Fruit fly (Drosophila melanogaster) whole organism, embryonic: ENCODE data around the gene polo.
A peak's percentile ranks its signal among the peaks of the same experiment; 100 is the strongest.

Experiments used
- Blimp-1 ChIP-seq: fragments of 200-800 bp; sonication (Bioruptor generic); optimal IDR thresholded peaks from 3 replicates; lab custom pipeline; 2018; ENCODE audit warnings: missing biosample characterization, missing genetic modification characterization, mild to moderate bottlenecking, moderate library complexity, missing genetic modification reagents
- CG10462 ChIP-seq: fragments of 200-800 bp; sonication (Bioruptor generic); optimal IDR thresholded peaks from 2 replicates; lab custom pipeline; 2016; ENCODE audit warnings: missing biosample characterization, missing genetic modification characterization
- CG11247 ChIP-seq: fragments of 200-800 bp; sonication (Bioruptor generic); IDR thresholded peaks from 2 replicates; pipeline ENCODE4 v1.3.6; 2022; ENCODE audit warnings: missing biosample characterization, missing genetic modification characterization
- CG11695 ChIP-seq: fragments of 200-800 bp; sonication (Bioruptor generic); IDR thresholded peaks from 3 replicates; pipeline ENCODE4 v1.3.6; 2022; ENCODE audit warnings: missing biosample characterization, missing genetic modification characterization
- CG12071 ChIP-seq: fragments of 200-800 bp; sonication (Bioruptor generic); optimal IDR thresholded peaks from 3 replicates; lab custom pipeline; 2018; ENCODE audit warnings: missing biosample characterization, mild to moderate bottlenecking, missing genetic modification characterization
- CG12155 ChIP-seq: fragments of 200-800 bp; sonication (Bioruptor generic); optimal IDR thresholded peaks from 3 replicates; lab custom pipeline; 2016; ENCODE audit warnings: missing biosample characterization, missing genetic modification characterization
- CG12942 ChIP-seq: fragments of 200-800 bp; sonication (Bioruptor generic); optimal IDR thresholded peaks from 3 replicates; lab custom pipeline; 2016; ENCODE audit warnings: missing biosample characterization, missing genetic modification characterization
- CG13123 ChIP-seq: fragments of 200-800 bp; sonication (Bioruptor generic); optimal IDR thresholded peaks from 2 replicates; lab custom pipeline; 2016; ENCODE audit warnings: missing biosample characterization, missing genetic modification characterization
- CG1602 ChIP-seq: fragments of 200-800 bp; sonication (Bioruptor generic); optimal IDR thresholded peaks from 3 replicates; lab custom pipeline; 2016; ENCODE audit warnings: missing biosample characterization, missing genetic modification characterization
- CG16779 ChIP-seq: fragments of 200-800 bp; sonication (Bioruptor generic); IDR thresholded peaks from 2 replicates; pipeline ENCODE4 v1.3.6; 2022; ENCODE audit warnings: missing biosample characterization, missing genetic modification characterization
- CG1792 ChIP-seq: fragments of 200-800 bp; sonication (Bioruptor generic); optimal IDR thresholded peaks from 2 replicates; lab custom pipeline; 2016; ENCODE audit warnings: missing biosample characterization, missing genetic modification characterization
- CG31224 ChIP-seq: fragments of 200-800 bp; sonication (Bioruptor generic); IDR thresholded peaks from 2 replicates; pipeline ENCODE4 v1.3.6; 2022; ENCODE audit warnings: missing biosample characterization, missing genetic modification characterization
- CG34224 ChIP-seq: fragments of 200-800 bp; sonication (Bioruptor generic); IDR thresholded peaks from 3 replicates; pipeline ENCODE4 v1.3.6; 2022; ENCODE audit warnings: missing biosample characterization, missing genetic modification characterization; ENCODE audit not compliant: partially characterized antibody
- CG4730 ChIP-seq: fragments of 200-800 bp; sonication (Bioruptor generic); IDR thresholded peaks from 2 replicates; pipeline ENCODE4 v1.3.6; 2022; ENCODE audit warnings: missing biosample characterization, missing genetic modification characterization
- CG5953 ChIP-seq: fragments of 200-800 bp; sonication (Bioruptor generic); IDR thresholded peaks from 2 replicates; pipeline ENCODE4 v1.3.6; 2022; ENCODE audit warnings: missing biosample characterization, missing genetic modification characterization
- CG6272 ChIP-seq: fragments of 200-800 bp; sonication (Bioruptor generic); IDR thresholded peaks from 2 replicates; pipeline ENCODE4 v1.3.6; 2022; ENCODE audit warnings: missing biosample characterization, missing genetic modification characterization
- CG6689 ChIP-seq: fragments of 200-800 bp; sonication (Bioruptor generic); IDR thresholded peaks from 2 replicates; pipeline ENCODE4 v1.3.6; 2022; ENCODE audit warnings: missing biosample characterization, missing genetic modification characterization
- CG7928 ChIP-seq: fragments of 200-800 bp; sonication (Bioruptor generic); optimal IDR thresholded peaks from 2 replicates; lab custom pipeline; 2017; ENCODE audit warnings: missing biosample characterization, mild to moderate bottlenecking, missing genetic modification characterization
- CG7987 ChIP-seq: fragments of 200-800 bp; sonication (Bioruptor generic); optimal IDR thresholded peaks from 2 replicates; lab custom pipeline; 2018; ENCODE audit warnings: missing biosample characterization, mild to moderate bottlenecking, missing genetic modification characterization, moderate library complexity
- ERR ChIP-seq: fragments of 200-800 bp; sonication (Bioruptor generic); optimal IDR thresholded peaks from 2 replicates; lab custom pipeline; 2016; ENCODE audit warnings: missing biosample characterization, missing genetic modification characterization
- Elba2 ChIP-seq: fragments of 200-800 bp; sonication (Bioruptor generic); optimal IDR thresholded peaks from 3 replicates; lab custom pipeline; 2016; ENCODE audit warnings: missing biosample characterization, missing genetic modification characterization
- Hr3 ChIP-seq: fragments of 200-800 bp; sonication (Bioruptor generic); optimal IDR thresholded peaks from 3 replicates; lab custom pipeline; 2016; ENCODE audit warnings: missing biosample characterization, missing genetic modification characterization
- NFAT ChIP-seq: fragments of 200-800 bp; sonication (Bioruptor generic); IDR thresholded peaks from 2 replicates; pipeline ENCODE4 v1.3.6; 2022; ENCODE audit warnings: missing biosample characterization, missing genetic modification characterization
- Oli ChIP-seq: fragments of 200-800 bp; sonication (Bioruptor generic); optimal IDR thresholded peaks from 2 replicates; lab custom pipeline; 2018; ENCODE audit warnings: missing biosample characterization, mild to moderate bottlenecking, missing genetic modification characterization, moderate library complexity
- Opbp ChIP-seq: fragments of 200-800 bp; sonication (Bioruptor generic); IDR thresholded peaks from 3 replicates; pipeline ENCODE4 v1.3.6; 2022; ENCODE audit warnings: missing biosample characterization, missing genetic modification characterization; ENCODE audit not compliant: partially characterized antibody
- Optix ChIP-seq: fragments of 200-800 bp; sonication (Bioruptor generic); IDR thresholded peaks from 3 replicates; pipeline ENCODE4 v1.3.6; 2022; ENCODE audit warnings: missing biosample characterization, missing genetic modification characterization
- Poxn ChIP-seq: fragments of 200-800 bp; sonication (Bioruptor generic); IDR thresholded peaks from 2 replicates; pipeline ENCODE4 v1.3.6; 2022; ENCODE audit warnings: missing biosample characterization, missing genetic modification characterization
- Rfx ChIP-seq: fragments of 200-800 bp; sonication (Bioruptor generic); IDR thresholded peaks from 2 replicates; pipeline ENCODE4 v1.3.6; 2022; ENCODE audit warnings: missing biosample characterization, missing genetic modification characterization
- Six4 ChIP-seq: fragments of 200-800 bp; sonication (Bioruptor generic); optimal IDR thresholded peaks from 2 replicates; lab custom pipeline; 2016; ENCODE audit warnings: missing biosample characterization, missing genetic modification characterization
- Sox100B ChIP-seq: fragments of 200-800 bp; sonication (Bioruptor generic); optimal IDR thresholded peaks from 3 replicates; lab custom pipeline; 2018; ENCODE audit warnings: missing biosample characterization, mild to moderate bottlenecking, missing genetic modification characterization
- Sry-β ChIP-seq: fragments of 200-800 bp; sonication (Bioruptor generic); optimal IDR thresholded peaks from 2 replicates; lab custom pipeline; 2018; ENCODE audit warnings: missing biosample characterization, mild to moderate bottlenecking, missing genetic modification characterization, moderate library complexity
- Sry-δ ChIP-seq: fragments of 200-800 bp; sonication (Bioruptor generic); optimal IDR thresholded peaks from 2 replicates; lab custom pipeline; 2016; ENCODE audit warnings: missing biosample characterization, missing genetic modification characterization
- TFAM ChIP-seq: fragments of 200-800 bp; sonication (Bioruptor generic); optimal IDR thresholded peaks from 2 replicates; lab custom pipeline; 2017; ENCODE audit warnings: missing biosample characterization, missing genetic modification characterization, inconsistent platforms
- Usf ChIP-seq: fragments of 200-800 bp; sonication (Bioruptor generic); optimal IDR thresholded peaks from 2 replicates; lab custom pipeline; 2017; ENCODE audit warnings: missing genotype, missing biosample characterization, missing genetic modification characterization
- Xrp1 ChIP-seq: fragments of 200-800 bp; sonication (Bioruptor generic); IDR thresholded peaks from 2 replicates; pipeline ENCODE4 v1.3.6; 2022; ENCODE audit warnings: missing biosample characterization, missing genetic modification characterization
- disco-r ChIP-seq: fragments of 200-800 bp; sonication (Bioruptor generic); optimal IDR thresholded peaks from 2 replicates; lab custom pipeline; 2016; ENCODE audit warnings: missing biosample characterization, missing genetic modification characterization
- gcm ChIP-seq: fragments of 200-800 bp; sonication (Bioruptor generic); optimal IDR thresholded peaks from 2 replicates; lab custom pipeline; 2019; ENCODE audit warnings: missing biosample characterization, mild to moderate bottlenecking, missing genetic modification characterization, moderate library complexity
- gsb ChIP-seq: fragments of 200-800 bp; sonication (Bioruptor generic); IDR thresholded peaks from 2 replicates; pipeline ENCODE4 v1.3.6; 2022; ENCODE audit warnings: missing biosample characterization, missing genetic modification characterization
- h ChIP-seq: fragments of >200 bp; optimal IDR thresholded peaks from 2 replicates; lab custom pipeline; 2017
- lbe ChIP-seq: fragments of 200-800 bp; sonication (Bioruptor generic); optimal IDR thresholded peaks from 2 replicates; lab custom pipeline; 2016; ENCODE audit warnings: missing biosample characterization, mild to moderate bottlenecking, missing genetic modification characterization
- org-1 ChIP-seq: fragments of 200-800 bp; sonication (Bioruptor generic); optimal IDR thresholded peaks from 2 replicates; lab custom pipeline; 2017; ENCODE audit warnings: missing biosample characterization, missing genetic modification characterization
- p53 ChIP-seq: fragments of 200-800 bp; sonication (Bioruptor generic); optimal IDR thresholded peaks from 2 replicates; lab custom pipeline; 2016; ENCODE audit warnings: missing biosample characterization, missing genetic modification characterization
- pan ChIP-seq, 4 experiments: fragments of >200 bp in 3 of 4; fragments of 200-800 bp in 1 of 4; sonication (Bioruptor generic) in 1 of 4; optimal IDR thresholded peaks in 3 of 4; IDR thresholded peaks in 1 of 4; 2 replicates each; pipeline versions ENCODE4 v1.3.6 to Lab custom; 2017 to 2022; ENCODE audit warnings: missing biosample characterization in 2 of 4, missing genetic modification characterization in 2 of 4, mixed read lengths in 1 of 4
- pros ChIP-seq: fragments of 200-800 bp; sonication (Bioruptor generic); optimal IDR thresholded peaks from 3 replicates; lab custom pipeline; 2019; ENCODE audit warnings: missing biosample characterization, mild to moderate bottlenecking, missing genetic modification characterization, moderate library complexity
- sc ChIP-seq, 3 experiments: fragments of >200 bp in 2 of 3; fragments of 200-800 bp in 1 of 3; sonication (Bioruptor generic) in 1 of 3; optimal IDR thresholded peaks; 2 replicates in 2 of 3; 3 replicates in 1 of 3; lab custom pipeline; 2017; ENCODE audit warnings: mild to moderate bottlenecking in 1 of 3, missing biosample characterization in 1 of 3, missing genetic modification characterization in 1 of 3, missing genetic modification reagents in 1 of 3
- slbo ChIP-seq: fragments of 200-800 bp; sonication (Bioruptor generic); IDR thresholded peaks from 2 replicates; pipeline ENCODE4 v1.3.6; 2022; ENCODE audit warnings: missing biosample characterization, missing genetic modification characterization
- sug ChIP-seq: fragments of 200-800 bp; optimal IDR thresholded peaks from 2 replicates; lab custom pipeline; 2019; ENCODE audit warnings: missing biosample characterization, mild to moderate bottlenecking, missing genetic modification characterization, moderate library complexity
- tio ChIP-seq: fragments of 200-800 bp; sonication (Bioruptor generic); optimal IDR thresholded peaks from 2 replicates; lab custom pipeline; 2017; ENCODE audit warnings: missing biosample characterization, missing genetic modification characterization, inconsistent platforms
- trh ChIP-seq: fragments of 200-800 bp; sonication (Bioruptor generic); optimal IDR thresholded peaks from 2 replicates; lab custom pipeline; 2016; ENCODE audit warnings: missing biosample characterization, missing genetic modification characterization
- vnd ChIP-seq: fragments of 200-800 bp; sonication (Bioruptor generic); IDR thresholded peaks from 3 replicates; pipeline ENCODE4 v1.3.6; 2022; ENCODE audit warnings: missing biosample characterization, missing genetic modification characterization; ENCODE audit not compliant: partially characterized antibody
- yki ChIP-seq: fragments of >200 bp; optimal IDR thresholded peaks from 3 replicates; lab custom pipeline; 2018

polo gene

DNA sequence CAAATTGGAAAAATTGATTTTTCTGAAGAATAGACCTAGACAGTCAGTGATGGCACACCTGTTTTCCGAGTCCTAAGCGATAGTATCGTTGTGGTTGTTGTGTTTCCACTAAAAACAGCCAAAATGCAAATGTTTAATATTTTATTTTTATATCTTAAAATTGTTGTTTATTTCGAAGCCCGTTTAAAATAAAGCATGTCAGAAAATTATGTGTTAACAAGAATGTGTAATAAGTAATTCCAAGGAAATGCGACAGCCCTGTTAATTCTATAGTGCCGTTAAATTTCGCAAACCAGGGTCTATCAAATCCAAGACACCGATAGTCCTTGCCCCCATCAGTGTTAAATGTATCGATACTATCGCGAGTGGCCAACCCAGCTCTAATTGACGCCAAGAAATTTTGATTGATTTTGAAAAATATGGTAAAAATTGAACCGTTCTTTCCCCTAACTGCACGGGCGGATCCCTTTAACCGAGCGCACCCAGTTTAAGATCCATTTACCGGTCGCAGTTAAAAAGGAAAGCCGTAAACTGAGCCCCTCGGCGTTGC is 7.3 kb upstream of the polo start, which contains the start of gene Pex23 (continued):
- peak; percentile 66 for TF ChIP-seq Sry-β (GFP tag; lab: Kevin White, UChicago)
- TF ChIP-seq Hr3 (GFP tag; lab: Kevin White, UChicago): peak; percentile 88
- TF ChIP-seq CG31224 (GFP tag; lab: Robert Waterston, UW): peak; percentile 67
- peak; percentile 48 for TF ChIP-seq Usf (GFP tag; lab: Kevin White, UChicago)
- peak; percentile 64; the same call in 2 of the 3 replicates for TF ChIP-seq CG11695 (GFP tag; lab: Robert Waterston, UW)
- no peak for TF ChIP-seq sc (optimal IDR thresholded peaks at IDR 0.05; lab: Kevin White, UChicago)
- no peak for TF ChIP-seq sc (GFP tag; optimal IDR thresholded peaks at IDR 0.05; lab: Kevin White, UChicago)
- peak; percentile 92 for TF ChIP-seq Opbp (GFP tag; lab: Robert Waterston, UW)
- TF ChIP-seq gsb (GFP tag; lab: Robert Waterston, UW): no peak
- TF ChIP-seq Poxn (GFP tag; lab: Robert Waterston, UW): no peak
- peak; percentile 91 for TF ChIP-seq slbo
- TF ChIP-seq NFAT (GFP tag; lab: Robert Waterston, UW): peak; percentile 74
- TF ChIP-seq sug (tag; lab: Kevin White, UChicago): peak; percentile 88
- 0 out of 2 replicates have a peak, but pooled peaks have one; percentile 41 for TF ChIP-seq CG16779 (GFP tag; lab: Robert Waterston, UW)
- no peak for TF ChIP-seq disco-r
- peak; percentile 81 for TF ChIP-seq CG13123 (GFP tag; lab: Kevin White, UChicago)
- TF ChIP-seq Sox100B (GFP tag; lab: Kevin White, UChicago): no peak
- TF ChIP-seq Blimp-1 (GFP tag; lab: Kevin White, UChicago): no peak
- TF ChIP-seq CG1792 (GFP tag; lab: Kevin White, UChicago): peak; percentile 51
- TF ChIP-seq h (lab: Kevin White, UChicago): no peak
- TF ChIP-seq ERR (GFP tag; lab: Kevin White, UChicago): peak; percentile 32
- TF ChIP-seq pros (GFP tag; lab: Kevin White, UChicago): no peak
- peak; percentile 88 for TF ChIP-seq CG7928 (GFP tag; lab: Kevin White, UChicago)
- TF ChIP-seq CG7987 (GFP tag; lab: Kevin White, UChicago): peak; percentile 56
- peak; percentile 81 for TF ChIP-seq CG1602 (GFP tag; lab: Kevin White, UChicago)
- TF ChIP-seq tio (GFP tag; lab: Kevin White, UChicago): no peak
- TF ChIP-seq Optix (GFP tag; lab: Robert Waterston, UW): peak; percentile 54; the same call in 2 of the 3 replicates
- TF ChIP-seq CG12155 (GFP tag; lab: Kevin White, UChicago): peak; percentile 85
- no peak for TF ChIP-seq org-1 (GFP tag; lab: Kevin White, UChicago)
- TF ChIP-seq p53 (GFP tag; lab: Kevin White, UChicago): no peak
- peak; percentile 82 for TF ChIP-seq Xrp1 (GFP tag; lab: Robert Waterston, UW)
- TF ChIP-seq CG12071 (GFP tag; lab: Kevin White, UChicago): no peak
- peak; percentile 26 for TF ChIP-seq Six4 (GFP tag; lab: Kevin White, UChicago)
- peak; percentile 70 for TF ChIP-seq CG4730 (GFP tag; lab: Robert Waterston, UW)
- TF ChIP-seq Oli (tag; lab: Kevin White, UChicago): peak; percentile 68
- no peak for TF ChIP-seq pan (optimal IDR thresholded peaks at IDR 0.05; lab: Kevin White, UChicago)
- peak in 1 of 2 experiments; percentile 81 for TF ChIP-seq pan (GFP tag; optimal IDR thresholded peaks at IDR 0.05 in 1 of 2, IDR thresholded peaks at IDR 0.05 in 1 of 2)
- peak; percentile 64 for TF ChIP-seq CG10462 (GFP tag; lab: Kevin White, UChicago)
- no peak for TF ChIP-seq yki (lab: Kevin White, UChicago)
- peak; percentile 64 for TF ChIP-seq Elba2 (GFP tag; lab: Kevin White, UChicago)
- TF ChIP-seq CG6689: peak; percentile 82
- TF ChIP-seq lbe (GFP tag; lab: Kevin White, UChicago): peak; percentile 81
- TF ChIP-seq vnd (GFP tag; lab: Robert Waterston, UW): peak; percentile 98
- peak; percentile 54 for TF ChIP-seq trh (GFP tag; lab: Kevin White, UChicago)
- TF ChIP-seq CG11247 (GFP tag; lab: Robert Waterston, UW): peak; percentile 79
- TF ChIP-seq gcm: peak; percentile 77
- TF ChIP-seq CG5953 (GFP tag; lab: Robert Waterston, UW): peak; percentile 83
- peak; percentile 82 for TF ChIP-seq CG12942
- TF ChIP-seq CG6272: peak; percentile 84
- TF ChIP-seq CG34224 (GFP tag; lab: Robert Waterston, UW): peak; percentile 98
- TF ChIP-seq Rfx (GFP tag; lab: Robert Waterston, UW): peak; percentile 89
- peak; percentile 98 for TF ChIP-seq Sry-δ (GFP tag; lab: Kevin White, UChicago)
- no peak for TF ChIP-seq TFAM (GFP tag; lab: Kevin White, UChicago)
